Worm (Caenorhabditis elegans) whole organism, young adult: ENCODE measurements around the gene Y55F3BR.11.
"Not testable (repeated sequence)": the region's sequence is repeated elsewhere in the genome, so short reads cannot be mapped to it uniquely, and the experiment has no call there.

Experiments
- F57C9.4 ChIP-seq: sonication (generic microtip); optimal IDR thresholded peaks from 2 replicates; lab custom pipeline; 2017; ENCODE audit warnings: mild to moderate bottlenecking, missing genetic modification characterization, missing compliant biosample characterization
- Y95B8A.8 ChIP-seq: fragments of 200-800 bp; sonication (Bioruptor generic); IDR thresholded peaks from 2 replicates; pipeline ENCODE4 v1.3.6; 2022; ENCODE audit warnings: missing genetic modification reagents, missing genetic modification characterization, missing compliant biosample characterization
- snpc-1.3 ChIP-seq: sonication (generic microtip); optimal IDR thresholded peaks from 2 replicates; lab custom pipeline; 2017; ENCODE audit warnings: missing genetic modification characterization, mild to moderate bottlenecking, missing compliant biosample characterization, antibody characterized with exemption, moderate library complexity, missing genotype, missing genetic modification reagents; ENCODE audit not compliant: insufficient read depth

The Y55F3BR.11 gene

DNA sequence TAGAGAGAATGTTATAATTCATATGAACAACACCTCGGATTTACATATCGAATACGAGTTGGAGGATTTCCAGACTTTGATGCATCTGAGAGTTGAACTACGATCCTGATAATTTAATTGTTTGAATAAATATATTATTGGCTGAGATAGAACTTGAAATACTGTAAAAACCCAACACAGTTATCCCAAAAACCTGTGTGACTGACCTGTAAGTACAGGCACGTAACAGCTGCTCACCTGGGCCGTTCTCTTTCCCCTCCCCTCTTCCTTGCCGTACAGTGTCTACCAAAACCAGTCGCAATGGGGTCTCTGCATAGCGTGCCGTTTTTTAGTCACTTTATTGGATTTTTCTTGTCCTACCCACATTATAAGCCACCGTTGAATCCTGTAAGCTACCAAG lies 49.9 kb downstream of the Y55F3BR.11 start, which contains the start of gene fbxc-12:
fbxc-12 (plus strand) TSS at position 301 of the 400 bp plus-strand sequence.
- TF ChIP-seq snpc-1.3; Y95B8A.8; F57C9.4 (tag; lab: Kevin White, UChicago): not testable (repeated sequence)
